Fruit fly (Drosophila melanogaster) whole organism, embryonic: ENCODE data around the gene Slu7.

Experiments used
- Awh ChIP-seq: fragments of 200-800 bp; sonication (Bioruptor generic); IDR thresholded peaks from 2 replicates; pipeline ENCODE4, ENCODE4 v1.3.6; 2022; ENCODE audit warnings: missing biosample characterization, missing genetic modification characterization
- Bteb2 ChIP-seq: fragments of 200-800 bp; sonication (Bioruptor generic); optimal IDR thresholded peaks from 2 replicates; lab custom pipeline; 2016; ENCODE audit warnings: missing biosample characterization, missing genetic modification characterization
- CG11247 ChIP-seq: fragments of 200-800 bp; sonication (Bioruptor generic); IDR thresholded peaks from 2 replicates; pipeline ENCODE4 v1.3.6; 2022; ENCODE audit warnings: missing biosample characterization, missing genetic modification characterization
- CG12236 ChIP-seq: fragments of 200-800 bp; sonication (Bioruptor generic); optimal IDR thresholded peaks from 2 replicates; lab custom pipeline; 2016; ENCODE audit warnings: missing biosample characterization, missing genetic modification characterization
- CG12299 ChIP-seq: fragments of 200-800 bp; sonication (Bioruptor generic); optimal IDR thresholded peaks from 2 replicates; lab custom pipeline; 2018; ENCODE audit warnings: missing biosample characterization, mild to moderate bottlenecking, missing genetic modification characterization
- CG12659 ChIP-seq: fragments of 200-800 bp; sonication (Bioruptor generic); optimal IDR thresholded peaks from 3 replicates; lab custom pipeline; 2017; ENCODE audit warnings: mild to moderate bottlenecking, missing biosample characterization, missing genetic modification reagents, missing genetic modification characterization
- CG13123 ChIP-seq: fragments of 200-800 bp; sonication (Bioruptor generic); optimal IDR thresholded peaks from 2 replicates; lab custom pipeline; 2016; ENCODE audit warnings: missing biosample characterization, missing genetic modification characterization
- CG13624 ChIP-seq: fragments of 200-800 bp; sonication (Bioruptor generic); optimal IDR thresholded peaks from 2 replicates; lab custom pipeline; 2016; ENCODE audit warnings: missing biosample characterization, missing genetic modification characterization
- CG15514 ChIP-seq: fragments of 200-800 bp; sonication (Bioruptor generic); optimal IDR thresholded peaks from 3 replicates; lab custom pipeline; 2017; ENCODE audit warnings: missing biosample characterization, missing genetic modification characterization, mild to moderate bottlenecking, moderate library complexity, missing genetic modification reagents
- CG31365 ChIP-seq: fragments of 200-800 bp; sonication (Bioruptor generic); optimal IDR thresholded peaks from 2 replicates; lab custom pipeline; 2018; ENCODE audit warnings: missing biosample characterization, mild to moderate bottlenecking, missing genetic modification characterization
- CG3281 ChIP-seq: fragments of 200-800 bp; sonication (Bioruptor generic); optimal IDR thresholded peaks from 3 replicates; lab custom pipeline; 2017; ENCODE audit warnings: missing biosample characterization, mild to moderate bottlenecking, missing genetic modification characterization
- CG4282 ChIP-seq: fragments of 200-800 bp; sonication (Bioruptor generic); optimal IDR thresholded peaks from 2 replicates; lab custom pipeline; 2016; ENCODE audit warnings: missing biosample characterization, missing genetic modification characterization
- CG43689 ChIP-seq: fragments of 200-800 bp; sonication (Bioruptor generic); IDR thresholded peaks from 2 replicates; pipeline ENCODE4 v1.3.6; 2022; ENCODE audit warnings: missing biosample characterization, missing genetic modification characterization
- CG4730 ChIP-seq: fragments of 200-800 bp; sonication (Bioruptor generic); IDR thresholded peaks from 2 replicates; pipeline ENCODE4 v1.3.6; 2022; ENCODE audit warnings: missing biosample characterization, missing genetic modification characterization
- CG7372 ChIP-seq: fragments of 200-800 bp; sonication (Bioruptor generic); IDR thresholded peaks from 2 replicates; pipeline ENCODE4 v1.3.6; 2022; ENCODE audit warnings: missing biosample characterization, missing genetic modification characterization
- CG7987 ChIP-seq: fragments of 200-800 bp; sonication (Bioruptor generic); optimal IDR thresholded peaks from 2 replicates; lab custom pipeline; 2018; ENCODE audit warnings: missing biosample characterization, mild to moderate bottlenecking, missing genetic modification characterization, moderate library complexity
- CG8388 ChIP-seq: fragments of 200-800 bp; sonication (Bioruptor generic); optimal IDR thresholded peaks from 2 replicates; lab custom pipeline; 2019; ENCODE audit warnings: missing biosample characterization, mild to moderate bottlenecking, missing genetic modification characterization, moderate library complexity
- D19A ChIP-seq: fragments of 200-800 bp; optimal IDR thresholded peaks from 3 replicates; lab custom pipeline; 2019; ENCODE audit warnings: missing biosample characterization, mild to moderate bottlenecking, missing genetic modification characterization, moderate library complexity
- Doc2 ChIP-seq: fragments of 200-800 bp; sonication (Bioruptor generic); IDR thresholded peaks from 2 replicates; pipeline ENCODE4 v1.3.6; 2022; ENCODE audit warnings: missing biosample characterization, missing genetic modification characterization
- HmgD ChIP-seq: fragments of 200-800 bp; sonication (Bioruptor generic); optimal IDR thresholded peaks from 3 replicates; lab custom pipeline; 2016; ENCODE audit warnings: missing biosample characterization, missing genetic modification characterization
- HmgZ ChIP-seq: fragments of 200-800 bp; sonication (Bioruptor generic); optimal IDR thresholded peaks from 2 replicates; lab custom pipeline; 2018; ENCODE audit warnings: missing biosample characterization, mild to moderate bottlenecking, missing genetic modification characterization
- Lpt ChIP-seq: fragments of >200 bp; optimal IDR thresholded peaks from 2 replicates; lab custom pipeline; 2018; ENCODE audit warnings: missing biosample characterization, missing genetic modification characterization
- MESR4 ChIP-seq: fragments of 200-800 bp; sonication (Bioruptor generic); optimal IDR thresholded peaks from 2 replicates; lab custom pipeline; 2018; ENCODE audit warnings: missing biosample characterization, mild to moderate bottlenecking, missing genetic modification characterization, moderate library complexity
- MTF-1 ChIP-seq: fragments of 200-800 bp; sonication (Bioruptor generic); optimal IDR thresholded peaks from 2 replicates; lab custom pipeline; 2018; ENCODE audit warnings: missing biosample characterization, mild to moderate bottlenecking, missing genetic modification characterization, borderline replicate concordance
- Meics ChIP-seq: fragments of 200-800 bp; sonication (Bioruptor generic); optimal IDR thresholded peaks from 2 replicates; lab custom pipeline; 2017; ENCODE audit warnings: missing biosample characterization, mild to moderate bottlenecking, missing genetic modification characterization
- Rfx ChIP-seq: fragments of 200-800 bp; sonication (Bioruptor generic); IDR thresholded peaks from 2 replicates; pipeline ENCODE4 v1.3.6; 2022; ENCODE audit warnings: missing biosample characterization, missing genetic modification characterization
- Sin3A ChIP-seq: fragments of >200 bp; optimal IDR thresholded peaks from 2 replicates; lab custom pipeline; 2018
- Six4 ChIP-seq: fragments of 200-800 bp; sonication (Bioruptor generic); optimal IDR thresholded peaks from 2 replicates; lab custom pipeline; 2016; ENCODE audit warnings: missing biosample characterization, missing genetic modification characterization
- Sox102F ChIP-seq: fragments of 200-800 bp; sonication (Bioruptor generic); optimal IDR thresholded peaks from 2 replicates; lab custom pipeline; 2018; ENCODE audit warnings: missing biosample characterization, mild to moderate bottlenecking, missing genetic modification characterization, moderate library complexity
- YL-1 ChIP-seq: fragments of 200-800 bp; sonication (Bioruptor generic); optimal IDR thresholded peaks from 3 replicates; lab custom pipeline; 2017; ENCODE audit warnings: missing biosample characterization, mild to moderate bottlenecking, missing genetic modification characterization
- ap ChIP-seq: fragments of 200-800 bp; sonication (Bioruptor generic); IDR thresholded peaks from 2 replicates; pipeline ENCODE4 v1.3.6; 2022; ENCODE audit warnings: missing biosample characterization, missing genetic modification characterization
- corto ChIP-seq: fragments of 200-800 bp; sonication (Bioruptor generic); optimal IDR thresholded peaks from 2 replicates; lab custom pipeline; 2016; ENCODE audit warnings: missing biosample characterization, mild to moderate bottlenecking, missing genetic modification characterization, moderate library complexity
- dysf ChIP-seq: fragments of 200-800 bp; sonication (Bioruptor generic); IDR thresholded peaks from 3 replicates; pipeline ENCODE4 v1.3.6; 2022; ENCODE audit warnings: missing biosample characterization, missing genetic modification characterization
- gcm2 ChIP-seq: fragments of 200-800 bp; sonication (Bioruptor generic); optimal IDR thresholded peaks from 2 replicates; lab custom pipeline; 2016; ENCODE audit warnings: missing biosample characterization, missing genetic modification characterization
- hkb ChIP-seq, 2 experiments: fragments of 200-800 bp in 1 of 2; fragments of >200 bp in 1 of 2; sonication (Bioruptor generic) in 1 of 2; IDR thresholded peaks in 1 of 2; optimal IDR thresholded peaks in 1 of 2; 2 replicates each; pipeline versions ENCODE4 v1.3.6 to Lab custom; 2017 to 2022; ENCODE audit warnings: missing biosample characterization in 1 of 2, missing genetic modification characterization in 1 of 2
- ind ChIP-seq: fragments of 200-800 bp; sonication (Bioruptor generic); optimal IDR thresholded peaks from 3 replicates; lab custom pipeline; 2016; ENCODE audit warnings: missing biosample characterization, missing genetic modification characterization
- otp ChIP-seq: fragments of 200-800 bp; sonication (Bioruptor generic); IDR thresholded peaks from 3 replicates; pipeline ENCODE4, ENCODE4 v1.3.6; 2022; ENCODE audit warnings: missing biosample characterization, missing genetic modification characterization
- pan ChIP-seq, 4 experiments: fragments of >200 bp in 3 of 4; fragments of 200-800 bp in 1 of 4; sonication (Bioruptor generic) in 1 of 4; optimal IDR thresholded peaks in 3 of 4; IDR thresholded peaks in 1 of 4; 2 replicates each; pipeline versions ENCODE4 v1.3.6 to Lab custom; 2017 to 2022; ENCODE audit warnings: missing biosample characterization in 2 of 4, missing genetic modification characterization in 2 of 4, mixed read lengths in 1 of 4
- pfk ChIP-seq: fragments of 200-800 bp; sonication (Bioruptor generic); optimal IDR thresholded peaks from 2 replicates; lab custom pipeline; 2018; ENCODE audit warnings: missing biosample characterization, mild to moderate bottlenecking, missing genetic modification characterization, moderate library complexity
- phol ChIP-seq: fragments of 200-800 bp; sonication (Bioruptor generic); optimal IDR thresholded peaks from 3 replicates; lab custom pipeline; 2018; ENCODE audit warnings: missing biosample characterization, mild to moderate bottlenecking, missing genetic modification characterization, moderate library complexity
- repo ChIP-seq: fragments of 200-800 bp; sonication (Bioruptor generic); optimal IDR thresholded peaks from 2 replicates; lab custom pipeline; 2016; ENCODE audit warnings: missing biosample characterization, missing genetic modification characterization
- rib ChIP-seq: fragments of 200-800 bp; sonication (Bioruptor generic); IDR thresholded peaks from 2 replicates; pipeline ENCODE4 v1.3.6; 2022; ENCODE audit warnings: missing biosample characterization, missing genetic modification characterization
- salm ChIP-seq: fragments of 200-800 bp; sonication (Bioruptor generic); optimal IDR thresholded peaks from 2 replicates; lab custom pipeline; 2018; ENCODE audit warnings: missing biosample characterization, mild to moderate bottlenecking, missing genetic modification characterization
- sd ChIP-seq: fragments of 200-800 bp; sonication (Bioruptor generic); optimal IDR thresholded peaks from 3 replicates; lab custom pipeline; 2018; ENCODE audit warnings: missing biosample characterization, mild to moderate bottlenecking, missing genetic modification characterization, moderate library complexity
- seq ChIP-seq: fragments of 200-800 bp; sonication (Bioruptor generic); IDR thresholded peaks from 2 replicates; pipeline ENCODE4 v1.3.6; 2022; ENCODE audit warnings: missing biosample characterization, missing genetic modification characterization
- sna ChIP-seq: fragments of 200-800 bp; sonication (Bioruptor generic); IDR thresholded peaks from 2 replicates; pipeline ENCODE4 v1.3.6; 2022; ENCODE audit warnings: missing biosample characterization, missing genetic modification characterization; ENCODE audit not compliant: partially characterized antibody
- sr ChIP-seq: fragments of 200-800 bp; sonication (Bioruptor generic); IDR thresholded peaks from 3 replicates; pipeline ENCODE4 v1.3.6; 2022; ENCODE audit warnings: missing biosample characterization, missing genetic modification characterization
- ssp ChIP-seq: fragments of 200-800 bp; sonication (Bioruptor generic); IDR thresholded peaks from 2 replicates; pipeline ENCODE4 v1.3.6; 2022; ENCODE audit warnings: missing biosample characterization, missing genetic modification characterization
- z ChIP-seq: fragments of 200-800 bp; sonication (Bioruptor generic); IDR thresholded peaks from 3 replicates; pipeline ENCODE4 v1.3.6; 2022; ENCODE audit warnings: missing biosample characterization, missing genetic modification characterization

The Slu7 gene

dm6 chr3R:29038960-29039581 is at the start of gene Slu7, which contains the start of gene Pkc98E (continued):
- TF ChIP-seq MTF-1 (GFP tag; lab: Kevin White, UChicago) (peak; percentile 43), Sox102F (GFP tag; lab: Kevin White, UChicago) (peak; percentile 19), hkb (optimal IDR thresholded peaks at IDR 0.05; lab: Kevin White, UChicago) (no peak), hkb (GFP tag; IDR thresholded peaks at IDR 0.05; lab: Robert Waterston, UW) (no peak; the same call in 1 of the 2 replicates), CG4730 (GFP tag; lab: Robert Waterston, UW) (no peak), Bteb2 (GFP tag; lab: Kevin White, UChicago) (peak; percentile 51), D19A (tag; lab: Kevin White, UChicago) (no peak), YL-1 (GFP tag; lab: Kevin White, UChicago) (peak; percentile 49), CG15514 (GFP tag; lab: Kevin White, UChicago) (peak; percentile 72), CG31365 (no peak), CG7987 (GFP tag; lab: Kevin White, UChicago) (peak; percentile 75), corto (no peak), Lpt (GFP tag; lab: Kevin White, UChicago) (no peak), CG11247 (GFP tag; lab: Robert Waterston, UW) (peak; percentile 80), CG12299 (peak; percentile 22), salm (tag; lab: Kevin White, UChicago) (no peak), HmgD (GFP tag; lab: Kevin White, UChicago) (peak; percentile 50), Six4 (GFP tag; lab: Kevin White, UChicago) (no peak), ind (GFP tag; lab: Kevin White, UChicago) (peak; percentile 61), CG4282 (GFP tag; lab: Kevin White, UChicago) (peak; percentile 53), seq (GFP tag; lab: Robert Waterston, UW) (no peak), dysf (GFP tag; lab: Robert Waterston, UW) (0 out of 3 replicates have a peak, but pooled peaks have one; percentile 27), ap (GFP tag; lab: Robert Waterston, UW) (no peak), HmgZ (tag; lab: Kevin White, UChicago) (peak; percentile 73), Meics (GFP tag; lab: Kevin White, UChicago) (peak; percentile 21), sr (GFP tag; lab: Robert Waterston, UW) (peak; percentile 33; the same call in 1 of the 3 replicates), CG13624 (GFP tag; lab: Kevin White, UChicago) (peak; percentile 66), Awh (GFP tag; lab: Robert Waterston, UW) (no peak), CG12659 (peak; percentile 89), Rfx (GFP tag; lab: Robert Waterston, UW) (peak; percentile 89), CG3281 (peak; percentile 48), CG43689 (no peak), MESR4 (GFP tag; lab: Kevin White, UChicago) (peak; percentile 84), rib (peak; percentile 74; the same call in 1 of the 2 replicates), z (no peak), sd (tag; lab: Kevin White, UChicago) (peak; percentile 53), ssp (GFP tag; lab: Robert Waterston, UW) (peak; percentile 53), gcm2 (no peak), Doc2 (no peak), CG13123 (GFP tag; lab: Kevin White, UChicago) (peak; percentile 29), sna (GFP tag; lab: Robert Waterston, UW) (peak; percentile 82), pfk (no peak), CG8388 (GFP tag; lab: Kevin White, UChicago) (no peak), phol (tag; lab: Kevin White, UChicago) (peak; percentile 63), repo (GFP tag; lab: Kevin White, UChicago) (peak; percentile 37), pan (optimal IDR thresholded peaks at IDR 0.05; lab: Kevin White, UChicago) (no peak), pan (GFP tag; optimal IDR thresholded peaks at IDR 0.05 in 1 of 2, IDR thresholded peaks at IDR 0.05 in 1 of 2) (no peak), CG12236 (GFP tag; lab: Kevin White, UChicago) (no peak), Sin3A (lab: Kevin White, UChicago) (peak; percentile 86), CG7372 (peak; percentile 26; the same call in 1 of the 2 replicates), otp (0 out of 3 replicates have a peak, but pooled peaks have one; percentile 17)
